Worm (Caenorhabditis elegans) whole organism, L4/young adult: Measurements from ENCODE around the gene F15A4.2.

Source experiments
- W03F9.2 ChIP-seq: fragments of 150-350 bp; optimal IDR thresholded peaks from 2 replicates; lab custom pipeline; 2014; ENCODE audit warnings: missing biosample characterization, missing genetic modification characterization
- dao-5 ChIP-seq: sonication (generic microtip); optimal IDR thresholded peaks from 2 replicates; lab custom pipeline; 2016; ENCODE audit warnings: missing genotype, missing genetic modification characterization, moderate library complexity, missing compliant biosample characterization
- him-1 ChIP-seq: sonication (generic microtip); optimal IDR thresholded peaks from 2 replicates; lab custom pipeline; 2016; ENCODE audit warnings: missing genotype, missing genetic modification reagents, missing genetic modification characterization, missing compliant biosample characterization

- TF ChIP-seq him-1 (tag; lab: Kevin White, UChicago) (no peak), W03F9.2 (no peak), dao-5 (tag; lab: Kevin White, UChicago) (no peak)
Observed at ce11 chrII:12462244-12462643, at the start of gene F15A4.2.
